Fruit fly (Drosophila melanogaster) whole organism, pupa: ENCODE results near the gene Piezo.

Experiments used
- CG10348 ChIP-seq: fragments of 200-800 bp; sonication (Bioruptor generic); IDR thresholded peaks from 2 replicates; pipeline ENCODE4 v1.3.6; 2022; ENCODE audit warnings: missing biosample characterization, missing genetic modification characterization
- CG12605 ChIP-seq: fragments of 200-800 bp; sonication (Bioruptor generic); IDR thresholded peaks from 2 replicates; pipeline ENCODE4 v1.3.6; 2022; ENCODE audit warnings: missing biosample characterization, missing genetic modification characterization
- CG13204 ChIP-seq: fragments of 200-800 bp; sonication (Bioruptor generic); optimal IDR thresholded peaks from 2 replicates; lab custom pipeline; 2018; ENCODE audit warnings: missing biosample characterization, mild to moderate bottlenecking, missing genetic modification characterization, moderate library complexity
- CG14655 ChIP-seq: fragments of 200-800 bp; sonication (Bioruptor generic); optimal IDR thresholded peaks from 3 replicates; lab custom pipeline; 2017; ENCODE audit warnings: mild to moderate bottlenecking, missing biosample characterization, missing genetic modification reagents, missing genetic modification characterization
- CG15710 ChIP-seq: fragments of 200-800 bp; sonication (Bioruptor generic); optimal IDR thresholded peaks from 2 replicates; lab custom pipeline; 2018; ENCODE audit warnings: missing biosample characterization, mild to moderate bottlenecking, missing genetic modification characterization, moderate library complexity
- CG17806 ChIP-seq: fragments of 200-800 bp; sonication (Bioruptor generic); optimal IDR thresholded peaks from 2 replicates; lab custom pipeline; 2018; ENCODE audit warnings: missing biosample characterization, mild to moderate bottlenecking, missing genetic modification characterization, moderate library complexity
- CG32121 ChIP-seq: fragments of 200-800 bp; sonication (Bioruptor generic); IDR thresholded peaks from 2 replicates; pipeline ENCODE4 v1.3.6; 2022; ENCODE audit warnings: missing biosample characterization, missing genetic modification characterization
- CG34367 ChIP-seq: fragments of 200-800 bp; sonication (Bioruptor generic); optimal IDR thresholded peaks from 2 replicates; lab custom pipeline; 2018; ENCODE audit warnings: missing biosample characterization, mild to moderate bottlenecking, missing genetic modification characterization
- CG4496 ChIP-seq: fragments of 200-800 bp; sonication (Bioruptor generic); IDR thresholded peaks from 3 replicates; pipeline ENCODE4 v1.3.6; 2022; ENCODE audit warnings: missing biosample characterization, missing genetic modification characterization
- CG8159 ChIP-seq: fragments of 200-800 bp; sonication (Bioruptor generic); optimal IDR thresholded peaks from 3 replicates; lab custom pipeline; 2018; ENCODE audit warnings: missing biosample characterization, mild to moderate bottlenecking, missing genetic modification characterization, moderate library complexity
- CG8301 ChIP-seq: fragments of 200-800 bp; sonication (Bioruptor generic); optimal IDR thresholded peaks from 2 replicates; lab custom pipeline; 2018; ENCODE audit warnings: missing biosample characterization, mild to moderate bottlenecking, missing genetic modification characterization
- CG9948 ChIP-seq: fragments of 200-800 bp; sonication (Bioruptor generic); optimal IDR thresholded peaks from 2 replicates; lab custom pipeline; 2018; ENCODE audit warnings: missing biosample characterization, mild to moderate bottlenecking, missing genetic modification characterization, moderate library complexity
- D1 ChIP-seq: fragments of 200-800 bp; sonication (Bioruptor generic); optimal IDR thresholded peaks from 2 replicates; lab custom pipeline; 2018; ENCODE audit warnings: missing biosample characterization, mild to moderate bottlenecking, missing genetic modification characterization, moderate library complexity
- EcR ChIP-seq: fragments of 200-800 bp; sonication (Bioruptor generic); optimal IDR thresholded peaks from 3 replicates; lab custom pipeline; 2019; ENCODE audit warnings: missing biosample characterization, missing genetic modification characterization, mild to moderate bottlenecking, moderate library complexity, missing genetic modification reagents
- Ets98B ChIP-seq: fragments of 200-800 bp; sonication (Bioruptor generic); IDR thresholded peaks from 2 replicates; pipeline ENCODE4 v1.3.6; 2022; ENCODE audit warnings: missing biosample characterization, missing genetic modification characterization
- Pif1A ChIP-seq: fragments of 200-800 bp; sonication (Bioruptor generic); optimal IDR thresholded peaks from 3 replicates; lab custom pipeline; 2016; ENCODE audit warnings: missing biosample characterization, missing genetic modification characterization
- Pif1B ChIP-seq: fragments of 200-800 bp; sonication (Bioruptor generic); optimal IDR thresholded peaks from 3 replicates; lab custom pipeline; 2016; ENCODE audit warnings: missing biosample characterization, missing genetic modification characterization
- Snoo ChIP-seq: fragments of 200-800 bp; sonication (Bioruptor generic); optimal IDR thresholded peaks from 3 replicates; lab custom pipeline; 2017; ENCODE audit warnings: missing biosample characterization, mild to moderate bottlenecking, missing genetic modification characterization, inconsistent platforms
- fd96Ca ChIP-seq: fragments of 200-800 bp; sonication (Bioruptor generic); IDR thresholded peaks from 3 replicates; pipeline ENCODE4 v1.3.6; 2022; ENCODE audit warnings: missing biosample characterization, missing genetic modification characterization
- gl ChIP-seq: fragments of 200-800 bp; sonication (Bioruptor generic); optimal IDR thresholded peaks from 2 replicates; lab custom pipeline; 2018; ENCODE audit warnings: missing biosample characterization, mild to moderate bottlenecking, missing genetic modification characterization
- rn ChIP-seq: fragments of 200-800 bp; sonication (Bioruptor generic); IDR thresholded peaks from 2 replicates; pipeline ENCODE4 v1.3.6; 2022; ENCODE audit warnings: missing biosample characterization, missing genetic modification characterization

The Piezo gene

DNA sequence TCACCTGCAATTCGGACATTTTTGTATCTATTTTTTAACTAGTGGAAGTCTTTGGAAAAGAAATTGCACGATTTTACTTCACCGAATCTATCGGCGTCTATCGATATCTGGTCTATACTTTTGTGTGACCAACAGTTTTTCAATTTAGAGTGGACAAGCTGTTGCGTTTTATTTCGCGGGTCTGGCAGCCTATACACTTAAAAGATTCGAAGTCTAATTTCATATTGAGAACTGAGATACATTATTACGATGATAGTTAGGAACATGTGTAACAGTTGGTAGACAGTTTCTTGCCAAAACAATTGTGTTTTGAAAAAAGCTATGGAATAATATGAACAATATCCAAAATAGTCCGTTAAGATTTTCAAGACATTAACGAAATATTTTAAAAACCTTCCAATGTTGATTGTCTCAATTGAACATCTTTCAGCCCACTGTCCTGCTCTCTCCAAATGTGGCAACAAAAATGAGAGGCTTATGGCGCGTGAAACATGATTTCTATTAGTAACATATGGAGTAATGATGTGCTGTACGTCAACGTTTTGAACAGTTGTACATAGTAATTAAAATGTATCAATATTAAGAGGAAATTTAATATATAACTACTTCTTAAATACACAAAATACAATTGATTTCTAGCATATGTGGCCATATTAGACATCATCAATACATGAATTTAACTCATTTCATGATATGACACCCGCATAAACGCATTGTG lies 407 bp upstream of the Piezo start, which contains the start of gene Acbp1:
Acbp1 (minus strand) TSS at position 146 of the 718 bp plus-strand sequence.
- TF ChIP-seq EcR (GFP tag; lab: Kevin White, UChicago) (peak; percentile 87), CG32121 (GFP tag; lab: Robert Waterston, UW) (peak; percentile 93), rn (GFP tag; lab: Robert Waterston, UW) (peak; percentile 56), Ets98B (GFP tag; lab: Robert Waterston, UW) (peak; percentile 96), Pif1B (GFP tag; lab: Kevin White, UChicago) (peak; percentile 98), CG4496 (GFP tag; lab: Robert Waterston, UW) (peak; percentile 97), CG10348 (GFP tag; lab: Robert Waterston, UW) (peak; percentile 54; the same call in 1 of the 2 replicates), Snoo (tag; lab: Kevin White, UChicago) (peak; percentile 97), CG12605 (peak; percentile 91), Pif1A (peak; percentile 95), D1 (peak; percentile 96), CG15710 (tag; lab: Kevin White, UChicago) (peak; percentile 97), CG8301 (tag; lab: Kevin White, UChicago) (peak; percentile 98), CG14655 (GFP tag; lab: Kevin White, UChicago) (peak; percentile 97), CG17806 (tag; lab: Kevin White, UChicago) (peak; percentile 97), gl (tag; lab: Kevin White, UChicago) (peak; percentile 93), CG8159 (tag; lab: Kevin White, UChicago) (peak; percentile 99), fd96Ca (peak; percentile 89), CG13204 (GFP tag; lab: Kevin White, UChicago) (peak; percentile 93), CG9948 (tag; lab: Kevin White, UChicago) (peak; percentile 95), CG34367 (tag; lab: Kevin White, UChicago) (peak; percentile 96)

DNA sequence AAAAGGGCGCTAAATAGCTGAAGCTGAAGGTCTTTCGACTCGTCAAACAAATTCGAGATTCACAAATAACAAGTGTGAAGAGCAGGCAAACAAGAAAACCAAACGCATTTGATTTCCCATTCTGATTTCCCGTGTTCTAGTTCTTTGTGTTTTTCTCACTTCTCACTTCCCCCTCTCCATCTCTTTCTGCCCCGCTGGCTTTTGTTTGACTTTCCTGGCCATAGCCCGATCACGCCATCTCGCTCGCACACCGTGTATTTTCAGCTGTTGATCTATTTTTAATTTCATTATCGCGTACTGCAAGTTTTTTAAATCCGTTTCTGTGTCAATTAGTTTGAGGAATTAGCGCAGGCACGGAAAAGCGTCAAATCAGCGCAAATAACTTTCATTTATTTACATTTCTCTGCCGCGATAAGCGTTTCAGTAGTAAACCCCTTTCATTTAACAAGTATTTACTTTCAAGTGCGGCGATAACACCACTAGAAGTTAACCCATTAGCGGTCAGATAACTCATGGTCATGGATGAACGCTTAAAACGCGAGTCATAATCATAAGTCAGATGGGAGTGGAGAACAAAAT lies 804 bp downstream of the Piezo start:
- TF ChIP-seq rn (GFP tag; lab: Robert Waterston, UW) (no peak), Snoo (tag; lab: Kevin White, UChicago) (no peak), CG17806 (tag; lab: Kevin White, UChicago) (no peak), CG13204 (GFP tag; lab: Kevin White, UChicago) (no peak), Pif1A (no peak), CG8301 (tag; lab: Kevin White, UChicago) (no peak), fd96Ca (no peak), CG34367 (tag; lab: Kevin White, UChicago) (no peak), Pif1B (GFP tag; lab: Kevin White, UChicago) (no peak), CG12605 (no peak), CG10348 (GFP tag; lab: Robert Waterston, UW) (no peak), CG15710 (tag; lab: Kevin White, UChicago) (no peak), CG14655 (GFP tag; lab: Kevin White, UChicago) (no peak), CG4496 (GFP tag; lab: Robert Waterston, UW) (no peak), D1 (no peak), CG32121 (GFP tag; lab: Robert Waterston, UW) (no peak), Ets98B (GFP tag; lab: Robert Waterston, UW) (no peak)

DNA sequence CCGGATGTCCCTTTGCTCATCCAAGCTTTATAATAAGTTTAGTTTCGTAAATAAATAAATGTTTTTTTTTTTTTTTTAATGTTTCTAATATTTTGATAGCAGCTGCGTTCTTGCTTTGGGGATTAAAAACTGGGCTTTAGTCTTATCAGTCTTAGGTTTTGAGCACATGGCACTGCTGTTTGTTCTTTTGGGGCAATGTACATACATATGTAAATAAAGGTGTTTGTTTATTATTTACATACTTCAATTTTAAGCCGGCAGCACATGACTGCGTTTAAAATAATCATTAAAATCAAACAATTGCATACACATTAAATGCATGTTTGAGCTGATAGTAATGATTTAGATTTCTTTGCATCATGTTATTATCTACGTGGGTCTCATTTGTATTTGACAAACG lies 1.3 kb downstream of the Piezo start:
- no peak for TF ChIP-seq CG9948 (tag; lab: Kevin White, UChicago)
- TF ChIP-seq CG13204 (GFP tag; lab: Kevin White, UChicago) = no peak
- no peak for TF ChIP-seq fd96Ca
- no peak for TF ChIP-seq Pif1B (GFP tag; lab: Kevin White, UChicago)
- TF ChIP-seq CG15710 (tag; lab: Kevin White, UChicago) = no peak
- TF ChIP-seq gl (tag; lab: Kevin White, UChicago) = no peak
- TF ChIP-seq CG12605 = no peak
- TF ChIP-seq CG8301 (tag; lab: Kevin White, UChicago) = no peak
- no peak for TF ChIP-seq CG8159 (tag; lab: Kevin White, UChicago)
- TF ChIP-seq Snoo (tag; lab: Kevin White, UChicago) = no peak
- no peak for TF ChIP-seq EcR (GFP tag; lab: Kevin White, UChicago)
- no peak for TF ChIP-seq rn (GFP tag; lab: Robert Waterston, UW)
- TF ChIP-seq CG17806 (tag; lab: Kevin White, UChicago) = no peak
- TF ChIP-seq CG4496 (GFP tag; lab: Robert Waterston, UW) = no peak
- no peak for TF ChIP-seq D1
- TF ChIP-seq, all 21 proteins: peak for 0

DNA sequence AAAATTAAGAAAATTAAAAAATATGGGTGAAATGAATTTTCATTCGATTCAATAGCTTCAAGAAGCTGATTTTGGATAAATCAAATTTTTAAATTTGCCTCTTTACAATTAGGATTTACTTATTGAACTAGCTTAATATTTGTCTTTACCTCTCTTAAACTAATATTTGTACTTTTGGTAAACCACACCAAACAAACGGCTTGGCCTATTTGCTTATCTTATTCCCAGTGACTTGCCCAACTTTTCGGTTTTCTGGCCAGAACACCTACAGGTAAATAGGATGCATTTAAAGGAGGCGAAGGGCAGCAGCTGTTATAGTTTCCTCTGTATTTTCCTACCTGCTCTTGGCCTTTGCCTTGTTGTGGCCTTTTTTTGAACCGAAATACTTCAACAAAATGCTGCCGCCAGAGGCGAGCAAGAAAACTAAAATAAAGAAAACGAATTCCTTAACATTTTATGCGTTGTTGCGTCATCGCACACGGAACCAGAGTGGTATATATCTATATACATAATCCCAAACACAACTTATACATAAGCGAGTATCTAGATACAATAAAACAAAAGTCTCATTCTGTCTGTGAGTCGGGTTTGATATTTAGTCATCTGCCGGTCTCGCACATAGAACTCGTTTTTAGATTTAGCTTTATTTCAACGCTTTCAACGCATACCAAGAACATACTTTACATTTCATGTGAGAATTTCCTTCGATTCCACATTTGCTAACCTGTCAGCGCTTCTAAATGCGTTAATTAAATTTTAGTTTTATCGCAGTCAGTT lies 3.1 kb downstream of the Piezo start:
- TF ChIP-seq CG9948 (tag; lab: Kevin White, UChicago) (no peak), CG12605 (no peak), CG32121 (GFP tag; lab: Robert Waterston, UW) (no peak), Snoo (tag; lab: Kevin White, UChicago) (no peak), CG4496 (GFP tag; lab: Robert Waterston, UW) (no peak), rn (GFP tag; lab: Robert Waterston, UW) (no peak), Pif1A (no peak), gl (tag; lab: Kevin White, UChicago) (no peak), CG17806 (tag; lab: Kevin White, UChicago) (no peak), CG8159 (tag; lab: Kevin White, UChicago) (no peak), CG13204 (GFP tag; lab: Kevin White, UChicago) (no peak), EcR (GFP tag; lab: Kevin White, UChicago) (no peak), CG14655 (GFP tag; lab: Kevin White, UChicago) (no peak), D1 (no peak), CG10348 (GFP tag; lab: Robert Waterston, UW) (no peak), CG8301 (tag; lab: Kevin White, UChicago) (no peak), Ets98B (GFP tag; lab: Robert Waterston, UW) (no peak), fd96Ca (no peak), CG34367 (tag; lab: Kevin White, UChicago) (no peak), CG15710 (tag; lab: Kevin White, UChicago) (no peak)
